Comparison of ENCODE assay signal across 3 worm cellular contexts in genomic region chrV:18671811-18672210, ce11.
TF ChIP-seq lines count a peak whose summit lies in the region.

No protein-coding gene starts in this region.

TF ChIP-seq in whole organism, L4 larva, 104 proteins besides CTCF, POLR2A, EP300 and RAD21:
- TF ChIP-seq nhr-28 (tag; optimal IDR thresholded peaks at IDR 0.05; lab: Kevin White, UChicago) (no peak), nhr-25 (tag; optimal IDR thresholded peaks at IDR 0.05; lab: Kevin White, UChicago; ENCODE audit: borderline replicate concordance, insufficient read depth) (no peak), unc-62 (GFP tag; optimal IDR thresholded peaks at IDR 0.05 in 1 of 2; lab: Kevin White, UChicago) (peak in 1 of 2 experiments; percentile 58), unc-62 (tag; optimal IDR thresholded peaks at IDR 0.05; lab: Kevin White, UChicago) (no peak), set-16 (GFP tag; IDR thresholded peaks at IDR 0.05; lab: Robert Waterston, UW) (0 out of 2 replicates have a peak, but pooled peaks have one; percentile 21), dmd-9 (GFP tag; IDR thresholded peaks at IDR 0.05; lab: Robert Waterston, UW) (0 out of 2 replicates have a peak, but pooled peaks have one; percentile 9), snpc-1.2 (GFP tag; IDR thresholded peaks at IDR 0.05; lab: Robert Waterston, UW) (0 out of 2 replicates have a peak, but pooled peaks have one; percentile 18)

TF ChIP-seq in whole organism, early embryonic, 17 proteins besides CTCF, POLR2A, EP300 and RAD21:
- TF ChIP-seq sea-1 (GFP tag; conservative IDR thresholded peaks at IDR 0.05; lab: Robert Waterston, UW) (no peak), ets-7 (tag; optimal IDR thresholded peaks at IDR 0.05; lab: Kevin White, UChicago) (no peak), aly-1 (tag; optimal IDR thresholded peaks at IDR 0.05; lab: Kevin White, UChicago) (peak; percentile 27), F13C5.2 (tag; optimal IDR thresholded peaks at IDR 0.05; lab: Kevin White, UChicago) (no peak)
TF ChIP-seq in whole organism, early embryonic: peak in this region for 1.

TF ChIP-seq in whole organism, young adult, 124 proteins besides CTCF, POLR2A, EP300 and RAD21:
- no peak for TF ChIP-seq Y56A3A.18 (GFP tag; IDR thresholded peaks at IDR 0.05; lab: Robert Waterston, UW)
- peak; percentile 58 for TF ChIP-seq zfh-2 (GFP tag; conservative IDR thresholded peaks at IDR 0.05; lab: Robert Waterston, UW)
